Worm (Caenorhabditis elegans) whole organism, L3 larva: Measurements from ENCODE around the gene str-15.

Source experiments
- aly-2 ChIP-seq: fragments of 150-350 bp; optimal IDR thresholded peaks from 2 replicates; lab custom pipeline; 2014; ENCODE audit warnings: missing biosample characterization, missing genetic modification characterization
- ama-1 ChIP-seq: fragments of 150-350 bp; optimal IDR thresholded peaks from 2 replicates; lab custom pipeline; 2018
- daf-12 ChIP-seq: fragments of 150-350 bp; optimal IDR thresholded peaks from 2 replicates; lab custom pipeline; 2014; ENCODE audit warnings: missing biosample characterization, missing genetic modification reagents, missing genetic modification characterization
- egl-27 ChIP-seq: sonication (generic microtip); optimal IDR thresholded peaks from 4 replicates; lab custom pipeline; 2017; ENCODE audit warnings: missing biosample characterization, missing genetic modification reagents, missing genetic modification characterization
- egl-5 ChIP-seq: fragments of 150-350 bp; optimal IDR thresholded peaks from 2 replicates; lab custom pipeline; 2017; ENCODE audit warnings: missing biosample characterization, missing genetic modification reagents, missing genetic modification characterization, inconsistent platforms
- elt-1 ChIP-seq: fragments of 150-350 bp; optimal IDR thresholded peaks from 2 replicates; lab custom pipeline; 2014; ENCODE audit warnings: missing biosample characterization, missing genetic modification characterization
- eor-1 ChIP-seq, 2 experiments: fragments of 150-350 bp; optimal IDR thresholded peaks; 2 replicates each; lab custom pipeline; 2014 to 2018; ENCODE audit warnings: missing biosample characterization in 2 of 2, missing genetic modification characterization in 2 of 2
- fkh-2 ChIP-seq: fragments of 150-350 bp; optimal IDR thresholded peaks from 2 replicates; lab custom pipeline; 2014; ENCODE audit warnings: missing biosample characterization, missing genetic modification reagents, missing genetic modification characterization
- fos-1 ChIP-seq: fragments of 150-350 bp; optimal IDR thresholded peaks from 2 replicates; lab custom pipeline; 2014; ENCODE audit warnings: missing biosample characterization, missing genetic modification characterization
- hmg-11 ChIP-seq: sonication (generic microtip); optimal IDR thresholded peaks from 2 replicates; lab custom pipeline; 2016; ENCODE audit warnings: missing genetic modification characterization, missing compliant biosample characterization
- lin-15B ChIP-seq: fragments of 150-350 bp; optimal IDR thresholded peaks from 2 replicates; lab custom pipeline; 2014; ENCODE audit warnings: missing biosample characterization, missing genetic modification characterization
- lin-39 ChIP-seq: fragments of 150-350 bp; optimal IDR thresholded peaks from 2 replicates; lab custom pipeline; 2018; ENCODE audit warnings: missing biosample characterization, missing genetic modification reagents, missing genetic modification characterization
- mml-1 ChIP-seq: fragments of 150-350 bp; sonication (generic microtip); optimal IDR thresholded peaks from 3 replicates; lab custom pipeline; 2014; ENCODE audit warnings: missing biosample characterization, missing genetic modification characterization
- nfya-1 ChIP-seq: sonication (generic microtip); optimal IDR thresholded peaks from 2 replicates; lab custom pipeline; 2017; ENCODE audit warnings: missing genetic modification characterization, mild to moderate bottlenecking, missing compliant biosample characterization, antibody characterized with exemption, moderate library complexity; ENCODE audit not compliant: insufficient read depth
- nhr-11 ChIP-seq: fragments of 150-350 bp; optimal IDR thresholded peaks from 2 replicates; lab custom pipeline; 2014; ENCODE audit warnings: missing biosample characterization, missing genetic modification characterization
- nhr-23 ChIP-seq: fragments of 150-350 bp; optimal IDR thresholded peaks from 2 replicates; lab custom pipeline; 2014; ENCODE audit warnings: missing biosample characterization, missing genetic modification reagents, missing genetic modification characterization
- nhr-28 ChIP-seq: fragments of 150-350 bp; optimal IDR thresholded peaks from 2 replicates; lab custom pipeline; 2014; ENCODE audit warnings: missing biosample characterization, missing genetic modification characterization
- nhr-43 ChIP-seq: sonication (generic microtip); optimal IDR thresholded peaks from 2 replicates; lab custom pipeline; 2016; ENCODE audit warnings: mild to moderate bottlenecking, missing genetic modification characterization, missing compliant biosample characterization; ENCODE audit not compliant: poor library complexity, severe bottlenecking
- nhr-67 ChIP-seq: fragments of 150-350 bp; optimal IDR thresholded peaks from 2 replicates; lab custom pipeline; 2014; ENCODE audit warnings: missing biosample characterization, missing genetic modification characterization
- nhr-76 ChIP-seq: fragments of 150-350 bp; sonication (generic microtip); optimal IDR thresholded peaks from 5 replicates; lab custom pipeline; 2014; ENCODE audit warnings: missing biosample characterization, missing genetic modification characterization
- nhr-77 ChIP-seq: fragments of 150-350 bp; optimal IDR thresholded peaks from 2 replicates; lab custom pipeline; 2014; ENCODE audit warnings: missing biosample characterization, missing genetic modification characterization
- pha-4 ChIP-seq: fragments of 150-350 bp; optimal IDR thresholded peaks from 2 replicates; lab custom pipeline; 2014; ENCODE audit warnings: missing biosample characterization, missing genetic modification reagents, missing genetic modification characterization
- pqm-1 ChIP-seq: fragments of 150-350 bp; optimal IDR thresholded peaks from 2 replicates; lab custom pipeline; 2017; ENCODE audit warnings: missing biosample characterization, missing genetic modification characterization, inconsistent platforms
- sea-2 ChIP-seq: fragments of 150-350 bp; sonication (generic microtip); optimal IDR thresholded peaks from 4 replicates; lab custom pipeline; 2014; ENCODE audit warnings: missing biosample characterization, missing genetic modification reagents, missing genetic modification characterization
- skn-1 ChIP-seq: fragments of 150-350 bp; optimal IDR thresholded peaks from 2 replicates; lab custom pipeline; 2014; ENCODE audit warnings: missing biosample characterization, missing genetic modification characterization
- tbx-2 ChIP-seq: sonication (generic microtip); optimal IDR thresholded peaks from 2 replicates; lab custom pipeline; 2016; ENCODE audit warnings: mild to moderate bottlenecking, missing genetic modification characterization, missing compliant biosample characterization
- unc-39 ChIP-seq: sonication (generic microtip); optimal IDR thresholded peaks from 4 replicates; lab custom pipeline; 2017; ENCODE audit warnings: missing biosample characterization, missing genetic modification characterization
- unc-62 ChIP-seq: fragments of 150-350 bp; sonication (generic microtip); optimal IDR thresholded peaks from 4 replicates; lab custom pipeline; 2014; ENCODE audit warnings: missing biosample characterization, missing genetic modification reagents, missing genetic modification characterization

str-15 gene

DNA sequence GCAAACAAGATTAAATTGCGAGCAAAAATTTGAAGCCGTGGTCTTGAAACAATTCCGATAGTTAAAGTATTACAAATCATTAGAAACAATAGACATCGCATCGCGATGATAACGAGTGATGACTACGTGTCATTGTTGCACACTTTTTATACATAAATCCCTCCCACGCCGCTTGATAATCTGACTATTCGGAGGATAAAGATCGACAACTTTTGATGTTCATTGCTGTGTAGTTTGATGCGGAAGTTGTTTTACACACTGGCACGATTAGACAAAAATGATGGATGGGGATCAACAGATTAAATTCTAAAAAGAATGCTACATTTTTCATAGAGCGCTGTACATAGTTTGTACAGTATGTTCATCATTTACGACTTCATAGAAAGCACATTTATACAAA, 20.7 kb upstream of the str-15 start, which contains the start of gene T08G3.11:
Gene T08G3.11, minus strand, starts transcription at position 101 of the 400 bp plus-strand sequence.
- TF ChIP-seq ama-1 (lab: Kevin White, UChicago): no peak
- TF ChIP-seq unc-62 (GFP tag; lab: Kevin White, UChicago): no peak
- TF ChIP-seq elt-1 (tag; lab: Kevin White, UChicago): no peak
- TF ChIP-seq pqm-1 (tag; lab: Kevin White, UChicago): no peak
- TF ChIP-seq unc-39 (tag; lab: Kevin White, UChicago): no peak
- no peak for TF ChIP-seq lin-39 (tag; lab: Kevin White, UChicago)
- TF ChIP-seq tbx-2 (tag; lab: Kevin White, UChicago): no peak
- no peak for TF ChIP-seq nhr-43 (tag; lab: Kevin White, UChicago)
- TF ChIP-seq skn-1 (tag; lab: Kevin White, UChicago): no peak
- no peak for TF ChIP-seq fkh-2 (tag; lab: Kevin White, UChicago)
- no peak for TF ChIP-seq egl-27 (tag; lab: Kevin White, UChicago)
- no peak for TF ChIP-seq eor-1 (tag; optimal IDR thresholded peaks at IDR 0.05; lab: Kevin White, UChicago)
- TF ChIP-seq sea-2 (GFP tag; lab: Kevin White, UChicago): no peak
- TF ChIP-seq daf-12 (tag; lab: Kevin White, UChicago): no peak
- no peak for TF ChIP-seq hmg-11 (tag; lab: Kevin White, UChicago)
- no peak for TF ChIP-seq aly-2 (tag; lab: Kevin White, UChicago)
- no peak for TF ChIP-seq mml-1 (tag; lab: Kevin White, UChicago)
- TF ChIP-seq nhr-11: no peak
- TF ChIP-seq, all 47 proteins: peak for 0

DNA sequence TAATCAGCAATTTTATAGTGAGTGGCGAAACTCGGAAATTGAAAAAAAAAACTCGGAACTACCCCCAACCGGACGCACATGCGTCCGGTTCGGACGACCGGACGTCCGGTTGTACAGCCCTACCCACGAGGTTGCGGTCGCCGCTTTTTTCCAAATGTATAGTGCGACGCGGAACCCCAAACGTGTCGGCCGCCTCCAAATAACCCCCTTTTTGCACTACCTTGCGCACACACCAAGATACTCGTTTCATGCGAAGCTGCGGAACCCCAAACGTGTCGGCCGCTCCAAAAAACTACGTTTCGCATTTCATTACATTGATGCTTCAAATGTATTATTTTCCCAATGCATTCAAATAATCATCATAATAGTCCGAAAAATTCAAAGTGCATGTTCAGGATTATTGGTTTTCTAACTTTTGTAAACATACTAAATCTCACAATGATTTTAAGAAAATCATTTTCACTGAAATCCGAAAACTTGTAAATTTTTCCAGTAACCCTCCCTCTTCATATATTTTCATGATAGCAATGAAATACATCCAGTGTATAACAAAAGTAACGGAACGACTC, 13.5 kb upstream of the str-15 start, which contains the start of gene srw-35:
Gene srw-35, plus strand, starts transcription at position 519 of the 569 bp plus-strand sequence.
- TF ChIP-seq nhr-28 (no peak), ama-1 (lab: Kevin White, UChicago) (no peak), fkh-2 (tag; lab: Kevin White, UChicago) (no peak), sea-2 (GFP tag; lab: Kevin White, UChicago) (no peak), daf-12 (tag; lab: Kevin White, UChicago) (no peak), elt-1 (tag; lab: Kevin White, UChicago) (no peak), egl-27 (tag; lab: Kevin White, UChicago) (no peak), lin-39 (tag; lab: Kevin White, UChicago) (no peak), egl-5 (tag; lab: Kevin White, UChicago) (no peak), pha-4 (tag; lab: Kevin White, UChicago) (no peak), nhr-43 (tag; lab: Kevin White, UChicago) (no peak), nhr-67 (tag; lab: Kevin White, UChicago) (no peak), fos-1 (tag; lab: Kevin White, UChicago) (no peak), aly-2 (tag; lab: Kevin White, UChicago) (no peak), unc-39 (tag; lab: Kevin White, UChicago) (no peak), hmg-11 (tag; lab: Kevin White, UChicago) (no peak)

DNA sequence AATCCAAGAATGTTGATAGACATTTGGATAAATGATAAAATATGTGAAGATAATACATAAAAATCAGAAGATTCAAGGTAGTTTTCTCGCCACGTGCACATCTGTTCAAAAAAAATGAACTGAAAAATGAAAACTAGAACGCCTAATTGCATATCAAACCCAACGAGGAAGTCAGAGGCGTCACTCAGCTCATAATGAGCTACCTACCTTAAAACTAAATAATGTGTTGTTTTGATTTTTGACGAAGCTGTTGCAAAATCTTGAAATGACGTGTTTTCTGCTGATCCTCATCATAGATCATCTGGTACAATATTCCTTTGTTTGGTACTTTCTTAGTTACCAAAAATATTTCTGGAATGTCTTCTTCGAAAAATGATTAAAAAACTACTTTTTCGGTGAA, 12.3 kb upstream of the str-15 start, which contains the start of gene srh-138:
Gene srh-138, minus strand, starts transcription at position 101 of the 400 bp plus-strand sequence.
- no peak for TF ChIP-seq lin-39 (tag; lab: Kevin White, UChicago)
- no peak for TF ChIP-seq hmg-11 (tag; lab: Kevin White, UChicago)
- no peak for TF ChIP-seq ama-1 (lab: Kevin White, UChicago)
- no peak for TF ChIP-seq elt-1 (tag; lab: Kevin White, UChicago)

DNA sequence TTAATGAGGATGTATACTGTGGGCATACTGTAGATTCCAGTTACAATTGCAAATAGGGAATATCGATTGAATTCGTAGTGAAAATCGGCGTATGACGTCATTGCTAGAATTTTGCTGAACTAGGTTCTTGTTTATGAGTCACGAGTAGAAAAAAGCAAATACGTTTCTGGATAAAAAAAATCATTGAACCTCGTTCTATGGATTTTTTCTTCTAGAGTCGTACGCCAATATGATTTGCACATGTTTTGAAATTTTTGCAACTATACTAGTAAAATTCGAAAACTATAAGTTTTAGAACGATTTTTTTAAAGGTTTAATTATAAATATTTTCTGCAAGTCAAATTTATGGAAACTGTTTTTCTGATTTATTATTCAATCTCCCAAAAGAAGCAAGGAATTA, 9.2 kb upstream of the str-15 start, which contains the start of gene sru-44:
Gene sru-44, minus strand, starts transcription at position 101 of the 400 bp plus-strand sequence.
- TF ChIP-seq pqm-1 (tag; lab: Kevin White, UChicago) (no peak), nhr-76 (tag; lab: Kevin White, UChicago) (no peak), nfya-1 (tag; lab: Kevin White, UChicago) (no peak), unc-39 (tag; lab: Kevin White, UChicago) (no peak), tbx-2 (tag; lab: Kevin White, UChicago) (no peak), nhr-77 (tag; lab: Kevin White, UChicago) (no peak), ama-1 (lab: Kevin White, UChicago) (no peak)

DNA sequence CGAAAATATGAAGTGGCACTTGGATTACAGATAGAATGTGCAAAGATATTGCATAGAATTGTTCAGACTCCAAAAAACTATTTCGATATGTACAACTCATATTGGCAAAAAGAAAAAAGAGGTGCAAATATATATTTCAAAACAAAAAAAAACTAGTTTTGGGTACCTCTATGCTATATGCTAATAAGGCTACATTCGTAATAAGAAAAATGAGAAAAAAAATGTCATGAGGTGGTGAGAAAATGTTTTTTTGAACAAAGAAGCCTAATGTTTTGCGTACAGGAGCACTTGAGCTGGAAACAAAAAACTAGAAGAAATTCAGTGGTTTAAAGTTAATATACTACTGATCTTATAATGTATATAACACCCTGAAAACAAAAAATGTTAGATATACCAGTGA, 2.3 kb upstream of the str-15 start, which contains the start of gene srh-142:
Gene srh-142, minus strand, starts transcription at position 101 of the 400 bp plus-strand sequence.
- TF ChIP-seq pqm-1 (tag; lab: Kevin White, UChicago) (no peak), nhr-23 (tag; lab: Kevin White, UChicago) (no peak), lin-15B (tag; lab: Kevin White, UChicago) (no peak), nfya-1 (tag; lab: Kevin White, UChicago) (no peak)
